Comparison of ENCODE assay signal across 2 fruit fly cellular contexts in genomic region chrX:3538775-3539174, dm6.
TF ChIP-seq lines count a peak whose summit lies in the region.

No protein-coding gene starts in this region.

TF ChIP-seq in whole organism, embryonic, 481 proteins besides CTCF, POLR2A, EP300 and RAD21 (continued from another document and continues in another):
- TF ChIP-seq Gug (GFP tag; IDR thresholded peaks at IDR 0.05; lab: Robert Waterston, UW) (no peak), crc (GFP tag; optimal IDR thresholded peaks at IDR 0.05; lab: Kevin White, UChicago) (no peak), CG11560 (tag; IDR thresholded peaks at IDR 0.05; lab: Robert Waterston, UW) (no peak), CG2875 (GFP tag; optimal IDR thresholded peaks at IDR 0.05; lab: Kevin White, UChicago) (no peak), HLH3B (GFP tag; IDR thresholded peaks at IDR 0.05; lab: Robert Waterston, UW) (peak; percentile 24; the same call in 1 of the 2 replicates), CG11696 (GFP tag; IDR thresholded peaks at IDR 0.05; lab: Robert Waterston, UW) (no peak), CG6813 (GFP tag; optimal IDR thresholded peaks at IDR 0.05; lab: Kevin White, UChicago) (no peak), Xrp1 (GFP tag; IDR thresholded peaks at IDR 0.05; lab: Robert Waterston, UW) (peak; percentile 33; the same call in 1 of the 2 replicates), Meics (GFP tag; optimal IDR thresholded peaks at IDR 0.05; lab: Kevin White, UChicago) (no peak), hb (GFP tag; IDR thresholded peaks at IDR 0.05; lab: Robert Waterston, UW; ENCODE audit: partially characterized antibody) (no peak), CG17385 (GFP tag; optimal IDR thresholded peaks at IDR 0.05; lab: Kevin White, UChicago) (no peak), Pdp1 (GFP tag; optimal IDR thresholded peaks at IDR 0.05; lab: Kevin White, UChicago) (peak; percentile 18 to 43), eyg (GFP tag; optimal IDR thresholded peaks at IDR 0.05; lab: Kevin White, UChicago) (no peak), CG10274 (GFP tag; optimal IDR thresholded peaks at IDR 0.05; lab: Kevin White, UChicago) (no peak), CG9932 (GFP tag; IDR thresholded peaks at IDR 0.05; lab: Robert Waterston, UW) (peak; percentile 36), CG12744 (GFP tag; optimal IDR thresholded peaks at IDR 0.05; lab: Kevin White, UChicago) (no peak), Hr3 (GFP tag; optimal IDR thresholded peaks at IDR 0.05; lab: Kevin White, UChicago) (peak; percentile 7), chn (GFP tag; optimal IDR thresholded peaks at IDR 0.05; lab: Kevin White, UChicago) (peak; percentile 50), CG1024 (GFP tag; IDR thresholded peaks at IDR 0.05; lab: Robert Waterston, UW) (no peak), Usf (GFP tag; optimal IDR thresholded peaks at IDR 0.05; lab: Kevin White, UChicago) (no peak), vfl (GFP tag; optimal IDR thresholded peaks at IDR 0.05; lab: Kevin White, UChicago) (no peak), CG12071 (GFP tag; optimal IDR thresholded peaks at IDR 0.05; lab: Kevin White, UChicago) (no peak), CG32532 (GFP tag; IDR thresholded peaks at IDR 0.05; lab: Robert Waterston, UW) (peak; percentile 39; the same call in 1 of the 2 replicates), lilli (GFP tag; optimal IDR thresholded peaks at IDR 0.05; lab: Kevin White, UChicago) (peak; percentile 33), schlank (tag; optimal IDR thresholded peaks at IDR 0.05; lab: Kevin White, UChicago) (no peak), CG12391 (tag; optimal IDR thresholded peaks at IDR 0.05; lab: Kevin White, UChicago) (no peak), nom (GFP tag; optimal IDR thresholded peaks at IDR 0.05; lab: Kevin White, UChicago) (no peak), ERR (GFP tag; optimal IDR thresholded peaks at IDR 0.05; lab: Kevin White, UChicago) (no peak), corto (GFP tag; optimal IDR thresholded peaks at IDR 0.05; lab: Kevin White, UChicago) (no peak), NC2α (GFP tag; optimal IDR thresholded peaks at IDR 0.05; lab: Kevin White, UChicago) (no peak), CG12104 (GFP tag; optimal IDR thresholded peaks at IDR 0.05; lab: Kevin White, UChicago) (no peak), Camta (GFP tag; optimal IDR thresholded peaks at IDR 0.05; lab: Kevin White, UChicago) (peak; percentile 30), twi (tag; optimal IDR thresholded peaks at IDR 0.05; lab: Kevin White, UChicago) (no peak), prd (optimal IDR thresholded peaks at IDR 0.05; lab: Kevin White, UChicago) (no peak), prd (GFP tag; IDR thresholded peaks at IDR 0.05; lab: Robert Waterston, UW) (peak; percentile 55; the same call in 1 of the 3 replicates), inv (GFP tag; IDR thresholded peaks at IDR 0.05; lab: Robert Waterston, UW; ENCODE audit: partially characterized antibody) (no peak), CG3163 (GFP tag; optimal IDR thresholded peaks at IDR 0.05; lab: Kevin White, UChicago) (no peak), jing (GFP tag; optimal IDR thresholded peaks at IDR 0.05; lab: Kevin White, UChicago) (no peak), CG13123 (GFP tag; optimal IDR thresholded peaks at IDR 0.05; lab: Kevin White, UChicago) (peak; percentile 6), CG15073 (GFP tag; optimal IDR thresholded peaks at IDR 0.05; lab: Kevin White, UChicago) (no peak), gcm2 (GFP tag; optimal IDR thresholded peaks at IDR 0.05; lab: Kevin White, UChicago) (peak; percentile 9), yki (optimal IDR thresholded peaks at IDR 0.05; lab: Kevin White, UChicago) (no peak), CG14441 (GFP tag; IDR thresholded peaks at IDR 0.05; lab: Robert Waterston, UW) (peak; percentile 35; the same call in 1 of the 2 replicates), Nf-YC (tag; optimal IDR thresholded peaks at IDR 0.05; lab: Kevin White, UChicago) (no peak), Bdp1 (GFP tag; optimal IDR thresholded peaks at IDR 0.05; lab: Kevin White, UChicago) (no peak), CG6689 (GFP tag; IDR thresholded peaks at IDR 0.05; lab: Robert Waterston, UW) (0 out of 2 replicates have a peak, but pooled peaks have one; percentile 22), crol (GFP tag; IDR thresholded peaks at IDR 0.05; lab: Robert Waterston, UW) (no peak), ssp (GFP tag; IDR thresholded peaks at IDR 0.05; lab: Robert Waterston, UW) (peak; percentile 33; the same call in 1 of the 2 replicates), Dek (tag; optimal IDR thresholded peaks at IDR 0.05; lab: Kevin White, UChicago) (no peak), disco-r (GFP tag; optimal IDR thresholded peaks at IDR 0.05; lab: Kevin White, UChicago) (no peak), CG12155 (GFP tag; optimal IDR thresholded peaks at IDR 0.05; lab: Kevin White, UChicago) (no peak), pum (GFP tag; optimal IDR thresholded peaks at IDR 0.05; lab: Kevin White, UChicago) (peak; percentile 19), Mrtf (GFP tag; IDR thresholded peaks at IDR 0.05; lab: Robert Waterston, UW) (no peak), Optix (GFP tag; IDR thresholded peaks at IDR 0.05; lab: Robert Waterston, UW) (peak; percentile 26; the same call in 1 of the 3 replicates), jumu (GFP tag; optimal IDR thresholded peaks at IDR 0.05; lab: Kevin White, UChicago) (no peak), klu (GFP tag; IDR thresholded peaks at IDR 0.05; lab: Robert Waterston, UW) (no peak), CG10321 (GFP tag; IDR thresholded peaks at IDR 0.05; lab: Robert Waterston, UW) (no peak), CG33213 (GFP tag; optimal IDR thresholded peaks at IDR 0.05; lab: Kevin White, UChicago) (no peak), bowl (GFP tag; IDR thresholded peaks at IDR 0.05; lab: Robert Waterston, UW) (no peak), D (optimal IDR thresholded peaks at IDR 0.05; lab: Kevin White, UChicago) (no peak), D (GFP tag; optimal IDR thresholded peaks at IDR 0.05; lab: Kevin White, UChicago) (no peak), CG16813 (GFP tag; IDR thresholded peaks at IDR 0.05; lab: Robert Waterston, UW; ENCODE audit: partially characterized antibody) (no peak), CG32767 (GFP tag; IDR thresholded peaks at IDR 0.05; lab: Robert Waterston, UW) (no peak), CG13894 (tag; optimal IDR thresholded peaks at IDR 0.05; lab: Kevin White, UChicago) (no peak), pb (GFP tag; optimal IDR thresholded peaks at IDR 0.05; lab: Kevin White, UChicago) (peak; percentile 51), cwo (GFP tag; optimal IDR thresholded peaks at IDR 0.05; lab: Kevin White, UChicago) (no peak), Ets97D (GFP tag; optimal IDR thresholded peaks at IDR 0.05; lab: Kevin White, UChicago) (no peak), crp (GFP tag; optimal IDR thresholded peaks at IDR 0.05; lab: Kevin White, UChicago) (no peak)

TF ChIP-seq in whole organism, prepupa, 60 proteins besides CTCF, POLR2A, EP300 and RAD21 (continued from another document):
- TF ChIP-seq svp (GFP tag; lab: Kevin White, UChicago) (peak; percentile 54), OdsH (GFP tag; optimal IDR thresholded peaks at IDR 0.05; lab: Kevin White, UChicago) (peak; percentile 28), CG31627 (GFP tag; optimal IDR thresholded peaks at IDR 0.05; lab: Kevin White, UChicago) (no peak), cyc (GFP tag; optimal IDR thresholded peaks at IDR 0.05; lab: Kevin White, UChicago) (no peak), CG8319 (GFP tag; optimal IDR thresholded peaks at IDR 0.05; lab: Kevin White, UChicago) (no peak), lz (GFP tag; optimal IDR thresholded peaks at IDR 0.05; lab: Kevin White, UChicago) (no peak), Sox102F (GFP tag; optimal IDR thresholded peaks at IDR 0.05; lab: Kevin White, UChicago) (no peak), dac (GFP tag; optimal IDR thresholded peaks at IDR 0.05; lab: Kevin White, UChicago) (no peak), eg (GFP tag; IDR thresholded peaks at IDR 0.05; lab: Robert Waterston, UW) (peak; percentile 37; the same call in 1 of the 3 replicates), Gug (GFP tag; IDR thresholded peaks at IDR 0.05; lab: Robert Waterston, UW) (peak; percentile 35; the same call in 1 of the 2 replicates), CG3032 (tag; optimal IDR thresholded peaks at IDR 0.05; lab: Kevin White, UChicago) (peak; percentile 4), acj6 (GFP tag; optimal IDR thresholded peaks at IDR 0.05; lab: Kevin White, UChicago) (peak; percentile 55), CG32006 (GFP tag; optimal IDR thresholded peaks at IDR 0.05; lab: Kevin White, UChicago) (peak; percentile 49), Ets96B (tag; optimal IDR thresholded peaks at IDR 0.05; lab: Kevin White, UChicago) (no peak), CG6792 (GFP tag; optimal IDR thresholded peaks at IDR 0.05; lab: Kevin White, UChicago) (no peak), Sox14 (GFP tag; optimal IDR thresholded peaks at IDR 0.05; lab: Kevin White, UChicago) (peak; percentile 14), Blimp-1 (GFP tag; optimal IDR thresholded peaks at IDR 0.05; lab: Kevin White, UChicago) (no peak), CG7368 (GFP tag; optimal IDR thresholded peaks at IDR 0.05; lab: Kevin White, UChicago) (no peak), salr (GFP tag; optimal IDR thresholded peaks at IDR 0.05; lab: Kevin White, UChicago) (no peak), dsx (GFP tag; optimal IDR thresholded peaks at IDR 0.05; lab: Kevin White, UChicago; ENCODE audit: poor library complexity, severe bottlenecking) (no peak), Hr39 (GFP tag; optimal IDR thresholded peaks at IDR 0.05; lab: Kevin White, UChicago) (peak; percentile 25), CG15336 (GFP tag; IDR thresholded peaks at IDR 0.05; lab: Robert Waterston, UW) (no peak; the same call in 1 of the 2 replicates), CG11294 (GFP tag; IDR thresholded peaks at IDR 0.05; lab: Robert Waterston, UW) (no peak), topi (GFP tag; optimal IDR thresholded peaks at IDR 0.05; lab: Kevin White, UChicago) (no peak), fkh (GFP tag; optimal IDR thresholded peaks at IDR 0.05; lab: Kevin White, UChicago) (no peak), achi (GFP tag; optimal IDR thresholded peaks at IDR 0.05; lab: Kevin White, UChicago) (peak; percentile 39), Eip75B (GFP tag; optimal IDR thresholded peaks at IDR 0.05; lab: Kevin White, UChicago) (peak; percentile 13), CG4318 (GFP tag; optimal IDR thresholded peaks at IDR 0.05; lab: Kevin White, UChicago) (no peak), CG16779 (tag; optimal IDR thresholded peaks at IDR 0.05; lab: Kevin White, UChicago) (no peak), CG8119 (GFP tag; IDR thresholded peaks at IDR 0.05; lab: Robert Waterston, UW) (peak; percentile 56; the same call in 2 of the 3 replicates), CG10631 (GFP tag; optimal IDR thresholded peaks at IDR 0.05; lab: Kevin White, UChicago) (peak; percentile 57), CG34406 (GFP tag; optimal IDR thresholded peaks at IDR 0.05; lab: Kevin White, UChicago) (no peak), CG1621 (tag; optimal IDR thresholded peaks at IDR 0.05; lab: Kevin White, UChicago) (no peak), ss (GFP tag; optimal IDR thresholded peaks at IDR 0.05; lab: Kevin White, UChicago) (no peak), CG10669 (GFP tag; optimal IDR thresholded peaks at IDR 0.05; lab: Kevin White, UChicago) (no peak)
TF ChIP-seq in whole organism, prepupa: peak in this region for 19.
